Worm (Caenorhabditis elegans) whole organism, L2 larva: ENCODE results near the gene srw-134.

Experiments
- F13H6.1 ChIP-seq: sonication (generic microtip); optimal IDR thresholded peaks from 2 replicates; lab custom pipeline; 2016; ENCODE audit warnings: missing genetic modification characterization, missing compliant biosample characterization
- alr-1 ChIP-seq: fragments of 150-350 bp; optimal IDR thresholded peaks from 2 replicates; lab custom pipeline; 2014; ENCODE audit warnings: missing biosample characterization, missing genetic modification characterization
- ama-1 ChIP-seq: fragments of 150-350 bp; optimal IDR thresholded peaks from 2 replicates; lab custom pipeline; 2018; ENCODE audit warnings: inconsistent platforms
- blmp-1 ChIP-seq: sonication (generic microtip); optimal IDR thresholded peaks from 2 replicates; lab custom pipeline; 2017; ENCODE audit warnings: missing genetic modification characterization, mild to moderate bottlenecking, missing compliant biosample characterization, antibody characterized with exemption, moderate library complexity; ENCODE audit not compliant: insufficient read depth
- ceh-16 ChIP-seq: fragments of 150-350 bp; optimal IDR thresholded peaks from 2 replicates; lab custom pipeline; 2014; ENCODE audit warnings: missing biosample characterization, missing genetic modification characterization
- ceh-82 ChIP-seq: fragments of 150-350 bp; optimal IDR thresholded peaks from 2 replicates; lab custom pipeline; 2014; ENCODE audit warnings: missing biosample characterization, missing genetic modification characterization
- crh-2 ChIP-seq: sonication (generic microtip); optimal IDR thresholded peaks from 2 replicates; lab custom pipeline; 2017; ENCODE audit warnings: missing biosample characterization, missing genetic modification characterization
- dmd-4 ChIP-seq: sonication (generic microtip); optimal IDR thresholded peaks from 2 replicates; lab custom pipeline; 2017; ENCODE audit warnings: missing biosample characterization, missing genetic modification characterization
- egl-27 ChIP-seq: sonication (generic microtip); optimal IDR thresholded peaks from 3 replicates; lab custom pipeline; 2017; ENCODE audit warnings: missing biosample characterization, missing genetic modification reagents, missing genetic modification characterization
- elt-3 ChIP-seq: sonication (generic microtip); optimal IDR thresholded peaks from 2 replicates; lab custom pipeline; 2017; ENCODE audit warnings: missing biosample characterization, missing genetic modification characterization
- gmeb-1 ChIP-seq: fragments of 150-350 bp; optimal IDR thresholded peaks from 2 replicates; lab custom pipeline; 2014; ENCODE audit warnings: missing biosample characterization, missing genetic modification characterization
- lin-11 ChIP-seq: fragments of 150-350 bp; sonication (generic microtip); optimal IDR thresholded peaks from 2 replicates; lab custom pipeline; 2014; ENCODE audit warnings: missing biosample characterization, missing genetic modification characterization, inconsistent platforms, mixed read lengths
- lin-13 ChIP-seq: fragments of 150-350 bp; optimal IDR thresholded peaks from 2 replicates; lab custom pipeline; 2014; ENCODE audit warnings: missing biosample characterization, missing genetic modification reagents, missing genetic modification characterization
- lsy-2 ChIP-seq, 2 experiments: fragments of 150-350 bp in 1 of 2; sonication (generic microtip) in 1 of 2; optimal IDR thresholded peaks; 2 replicates each; lab custom pipeline; 2014 to 2017; ENCODE audit warnings: missing biosample characterization in 2 of 2, missing genetic modification characterization in 2 of 2
- mab-5 ChIP-seq: fragments of 150-350 bp; optimal IDR thresholded peaks from 2 replicates; lab custom pipeline; 2014; ENCODE audit warnings: missing biosample characterization, missing genetic modification characterization
- mdl-1 ChIP-seq, 2 experiments: fragments of 150-350 bp in 1 of 2; sonication (generic microtip) in 1 of 2; optimal IDR thresholded peaks; 2 replicates each; lab custom pipeline; 2017; ENCODE audit warnings: missing biosample characterization in 2 of 2, missing genetic modification characterization in 2 of 2
- nhr-10 ChIP-seq: sonication (generic microtip); optimal IDR thresholded peaks from 2 replicates; lab custom pipeline; 2017; ENCODE audit warnings: missing biosample characterization, missing genetic modification characterization
- nhr-12 ChIP-seq: fragments of 150-350 bp; optimal IDR thresholded peaks from 2 replicates; lab custom pipeline; 2014; ENCODE audit warnings: missing biosample characterization, missing genetic modification characterization
- nhr-129 ChIP-seq: fragments of 150-350 bp; optimal IDR thresholded peaks from 2 replicates; lab custom pipeline; 2014; ENCODE audit warnings: missing biosample characterization, missing genetic modification characterization
- nhr-21 ChIP-seq: fragments of 150-350 bp; optimal IDR thresholded peaks from 2 replicates; lab custom pipeline; 2014; ENCODE audit warnings: missing biosample characterization, missing genetic modification characterization
- nhr-23 ChIP-seq: fragments of 150-350 bp; optimal IDR thresholded peaks from 2 replicates; lab custom pipeline; 2014; ENCODE audit warnings: missing biosample characterization, missing genetic modification reagents, missing genetic modification characterization
- nhr-237 ChIP-seq: fragments of 150-350 bp; optimal IDR thresholded peaks from 2 replicates; lab custom pipeline; 2014; ENCODE audit warnings: missing biosample characterization, missing genetic modification characterization
- nhr-25 ChIP-seq: fragments of 150-350 bp; sonication (generic microtip); optimal IDR thresholded peaks from 3 replicates; lab custom pipeline; 2014; ENCODE audit warnings: missing biosample characterization, missing genetic modification characterization
- nhr-77 ChIP-seq: fragments of 150-350 bp; optimal IDR thresholded peaks from 2 replicates; lab custom pipeline; 2014; ENCODE audit warnings: missing biosample characterization, missing genetic modification characterization
- peb-1 ChIP-seq: fragments of 150-350 bp; optimal IDR thresholded peaks from 2 replicates; lab custom pipeline; 2014; ENCODE audit warnings: missing biosample characterization, missing genetic modification characterization
- sem-4 ChIP-seq: fragments of 150-350 bp; optimal IDR thresholded peaks from 2 replicates; lab custom pipeline; 2014; ENCODE audit warnings: missing biosample characterization, missing genetic modification reagents, missing genetic modification characterization
- sma-9 ChIP-seq, 2 experiments: fragments of 150-350 bp in 1 of 2; sonication (generic microtip) in 1 of 2; optimal IDR thresholded peaks; 2 replicates each; lab custom pipeline; 2014 to 2016; ENCODE audit warnings: missing genetic modification characterization in 2 of 2, mild to moderate bottlenecking in 1 of 2, missing biosample characterization in 1 of 2, missing compliant biosample characterization in 1 of 2, missing genetic modification reagents in 1 of 2, moderate library complexity in 1 of 2
- unc-39 ChIP-seq: fragments of 150-350 bp; optimal IDR thresholded peaks from 2 replicates; lab custom pipeline; 2014; ENCODE audit warnings: missing biosample characterization, missing genetic modification characterization
- unc-55 ChIP-seq: fragments of 150-350 bp; sonication (generic microtip); optimal IDR thresholded peaks from 3 replicates; lab custom pipeline; 2014; ENCODE audit warnings: missing biosample characterization, missing genetic modification reagents, missing genetic modification characterization
- unc-62 ChIP-seq: fragments of 150-350 bp; optimal IDR thresholded peaks from 2 replicates; lab custom pipeline; 2014; ENCODE audit warnings: missing biosample characterization, missing genetic modification reagents, missing genetic modification characterization
- ztf-1 ChIP-seq: fragments of 200-800 bp; sonication (Bioruptor generic); conservative IDR thresholded peaks from 2 replicates; pipeline ENCODE4 v1.3.6; 2022; ENCODE audit warnings: missing genetic modification characterization, missing compliant biosample characterization
- ztf-11 ChIP-seq: sonication (generic microtip); optimal IDR thresholded peaks from 2 replicates; lab custom pipeline; 2017; ENCODE audit warnings: missing biosample characterization, missing genetic modification characterization
- ztf-4 ChIP-seq: fragments of 150-350 bp; optimal IDR thresholded peaks from 2 replicates; lab custom pipeline; 2014; ENCODE audit warnings: missing biosample characterization, missing genetic modification characterization

srw-134 gene

ce11 chrV:4129604-4130003 is 17.2 kb upstream of the srw-134 start, which contains the start of gene phat-4:
phat-4 (plus strand) TSS chrV:4129904.
- no peak for TF ChIP-seq nhr-12 (tag; lab: Kevin White, UChicago)
- no peak for TF ChIP-seq sem-4 (tag; lab: Kevin White, UChicago)
- TF ChIP-seq nhr-25 (tag; lab: Kevin White, UChicago): no peak
- no peak for TF ChIP-seq lin-13 (GFP tag; lab: Kevin White, UChicago)
- no peak for TF ChIP-seq gmeb-1 (tag; lab: Kevin White, UChicago)
- TF ChIP-seq elt-3 (tag; lab: Kevin White, UChicago): no peak

ce11 chrV:4127435-4127834 is 15.0 kb upstream of the srw-134 start, which contains the start of gene T05B4.13:
T05B4.13 (minus strand) TSS chrV:4127535.
- TF ChIP-seq lin-13 (GFP tag; lab: Kevin White, UChicago): no peak
- no peak for TF ChIP-seq nhr-21 (tag; lab: Kevin White, UChicago)
- no peak for TF ChIP-seq nhr-25 (tag; lab: Kevin White, UChicago)
- TF ChIP-seq nhr-23 (tag; lab: Kevin White, UChicago): no peak
- no peak for TF ChIP-seq peb-1 (tag; lab: Kevin White, UChicago)
- no peak for TF ChIP-seq ama-1 (lab: Kevin White, UChicago)
- no peak for TF ChIP-seq nhr-129 (tag; lab: Kevin White, UChicago)
- no peak for TF ChIP-seq nhr-10 (tag; lab: Kevin White, UChicago)
- no peak for TF ChIP-seq sma-9 (GFP tag; optimal IDR thresholded peaks at IDR 0.05; lab: Kevin White, UChicago)
- TF ChIP-seq sma-9 (tag; optimal IDR thresholded peaks at IDR 0.05; lab: Kevin White, UChicago): no peak
- no peak for TF ChIP-seq lsy-2 (tag; optimal IDR thresholded peaks at IDR 0.05; lab: Kevin White, UChicago)

- TF ChIP-seq nhr-12 (tag; lab: Kevin White, UChicago) (no peak), lsy-2 (tag; optimal IDR thresholded peaks at IDR 0.05; lab: Kevin White, UChicago) (no peak), unc-39 (tag; lab: Kevin White, UChicago) (no peak), ceh-16 (tag; lab: Kevin White, UChicago) (no peak), unc-62 (GFP tag; lab: Kevin White, UChicago) (no peak), nhr-237 (tag; lab: Kevin White, UChicago) (no peak), dmd-4 (tag; lab: Kevin White, UChicago) (no peak), ztf-11 (tag; lab: Kevin White, UChicago) (no peak), ceh-82 (tag; lab: Kevin White, UChicago) (no peak)
- TF ChIP-seq, all 48 proteins: peak for 0
These were observed 13.2 kb upstream of the srw-134 start, which contains the start of gene T05B4.12 for ce11 chrV:4125552-4126084. T05B4.12 (minus strand) TSS chrV:4126034.

ce11 chrV:4122415-4122814 is 10.0 kb upstream of the srw-134 start, which contains the start of gene phat-5:
phat-5 (minus strand) TSS chrV:4122515.
- TF ChIP-seq blmp-1 (tag; lab: Kevin White, UChicago): no peak
- TF ChIP-seq mdl-1 (tag; optimal IDR thresholded peaks at IDR 0.05; lab: Kevin White, UChicago): no peak
- TF ChIP-seq unc-39 (tag; lab: Kevin White, UChicago): no peak
- TF ChIP-seq ceh-82 (tag; lab: Kevin White, UChicago): no peak
- no peak for TF ChIP-seq nhr-10 (tag; lab: Kevin White, UChicago)
- TF ChIP-seq F13H6.1 (tag; lab: Kevin White, UChicago): no peak
- no peak for TF ChIP-seq sem-4 (tag; lab: Kevin White, UChicago)
- TF ChIP-seq nhr-77 (tag; lab: Kevin White, UChicago): no peak
- TF ChIP-seq nhr-23 (tag; lab: Kevin White, UChicago): no peak
- no peak for TF ChIP-seq unc-55 (GFP tag; lab: Kevin White, UChicago)
- TF ChIP-seq ama-1 (lab: Kevin White, UChicago): no peak
- no peak for TF ChIP-seq alr-1 (tag; lab: Kevin White, UChicago)
- TF ChIP-seq egl-27 (tag; lab: Kevin White, UChicago): no peak
- TF ChIP-seq lin-11: no peak
- TF ChIP-seq crh-2 (tag; lab: Kevin White, UChicago): no peak
- TF ChIP-seq ceh-16 (tag; lab: Kevin White, UChicago): no peak
- TF ChIP-seq, all 48 proteins: peak for 0

ce11 chrV:4120629-4121028 is 8.2 kb upstream of the srw-134 start, which contains the start of gene T05B4.10:
T05B4.10 (minus strand) TSS chrV:4120729.
- TF ChIP-seq ztf-4 (tag; lab: Kevin White, UChicago) (no peak), ztf-1 (GFP tag; lab: Robert Waterston, UW) (no peak), ztf-11 (tag; lab: Kevin White, UChicago) (no peak), nhr-12 (tag; lab: Kevin White, UChicago) (no peak), ama-1 (lab: Kevin White, UChicago) (no peak), mab-5 (tag; lab: Kevin White, UChicago) (no peak)
